Worm (Caenorhabditis elegans) whole organism, L2 larva: Measurements from ENCODE around the gene set-25.

Experiments
- crh-2 ChIP-seq: sonication (generic microtip); optimal IDR thresholded peaks from 2 replicates; lab custom pipeline; 2017; ENCODE audit warnings: missing biosample characterization, missing genetic modification characterization
- elt-3 ChIP-seq: sonication (generic microtip); optimal IDR thresholded peaks from 2 replicates; lab custom pipeline; 2017; ENCODE audit warnings: missing biosample characterization, missing genetic modification characterization
- lsy-2 ChIP-seq, 2 experiments: fragments of 150-350 bp in 1 of 2; sonication (generic microtip) in 1 of 2; optimal IDR thresholded peaks; 2 replicates each; lab custom pipeline; 2014 to 2017; ENCODE audit warnings: missing biosample characterization in 2 of 2, missing genetic modification characterization in 2 of 2
- nhr-11 ChIP-seq: fragments of 150-350 bp; optimal IDR thresholded peaks from 2 replicates; lab custom pipeline; 2014; ENCODE audit warnings: missing biosample characterization, missing genetic modification characterization
- nhr-12 ChIP-seq: fragments of 150-350 bp; optimal IDR thresholded peaks from 2 replicates; lab custom pipeline; 2014; ENCODE audit warnings: missing biosample characterization, missing genetic modification characterization
- nhr-77 ChIP-seq: fragments of 150-350 bp; optimal IDR thresholded peaks from 2 replicates; lab custom pipeline; 2014; ENCODE audit warnings: missing biosample characterization, missing genetic modification characterization

DNA sequence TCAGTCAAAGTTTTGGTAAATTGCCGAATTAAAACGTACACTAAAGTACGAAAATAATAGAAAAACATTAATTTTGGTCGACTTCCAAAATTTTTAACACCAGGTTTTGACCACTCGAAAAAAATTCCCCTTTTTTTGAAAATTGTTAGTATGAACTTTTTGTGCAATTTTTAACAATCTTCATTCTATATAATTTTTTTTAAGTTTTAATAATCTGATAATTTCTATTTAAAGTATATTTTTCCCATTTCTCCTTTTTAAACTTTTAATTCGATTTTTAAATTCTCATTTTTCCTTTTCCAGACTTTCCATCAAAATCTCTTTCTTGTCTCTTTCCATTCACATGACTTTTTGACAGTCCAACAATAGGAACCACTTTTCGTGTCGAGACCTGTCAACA, 15.9 kb downstream of the set-25 start, which contains the start of gene unc-64:
- TF ChIP-seq lsy-2 (tag; optimal IDR thresholded peaks at IDR 0.05; lab: Kevin White, UChicago), result no peak
- no peak for TF ChIP-seq elt-3
- no peak for TF ChIP-seq nhr-77 (tag; lab: Kevin White, UChicago)
- TF ChIP-seq nhr-12 (tag; lab: Kevin White, UChicago), result no peak
- no peak for TF ChIP-seq crh-2 (tag; lab: Kevin White, UChicago)
- TF ChIP-seq nhr-11 (tag; lab: Kevin White, UChicago), result no peak
